Worm (Caenorhabditis elegans) whole organism, young adult: ENCODE data around the gene C03B1.13.

Source experiments
- B0336.3 ChIP-seq: fragments of 200-800 bp; sonication (Bioruptor generic); IDR thresholded peaks from 2 replicates; pipeline ENCODE4 v1.3.6; 2022; ENCODE audit warnings: missing genetic modification characterization, missing compliant biosample characterization
- C06A6.2 ChIP-seq: fragments of 200-800 bp; sonication (Bioruptor generic); conservative IDR thresholded peaks from 2 replicates; pipeline ENCODE4 v1.3.6; 2022; ENCODE audit warnings: missing genetic modification characterization, missing compliant biosample characterization
- Y53F4B.3 ChIP-seq: fragments of 200-800 bp; sonication (Bioruptor generic); IDR thresholded peaks from 2 replicates; pipeline ENCODE4 v1.3.6; 2022; ENCODE audit warnings: missing genetic modification reagents, missing genetic modification characterization, missing compliant biosample characterization
- Y79H2A.3 ChIP-seq: fragments of 200-800 bp; sonication (Bioruptor generic); conservative IDR thresholded peaks from 2 replicates; pipeline ENCODE4 v1.3.6; 2022; ENCODE audit warnings: missing genetic modification reagents, missing genetic modification characterization, missing compliant biosample characterization
- atf-7 ChIP-seq: sonication (generic microtip); optimal IDR thresholded peaks from 2 replicates; lab custom pipeline; 2017; ENCODE audit warnings: mild to moderate bottlenecking, missing genetic modification characterization, missing compliant biosample characterization
- attf-3 ChIP-seq: fragments of 200-800 bp; sonication (Bioruptor generic); conservative IDR thresholded peaks from 2 replicates; pipeline ENCODE4 v1.3.6; 2022; ENCODE audit warnings: missing genetic modification reagents, missing genetic modification characterization, missing compliant biosample characterization
- attf-5 ChIP-seq: fragments of 200-800 bp; sonication (Bioruptor generic); optimal IDR thresholded peaks from 2 replicates; lab custom pipeline; 2018; ENCODE audit warnings: mild to moderate bottlenecking, missing genetic modification characterization, missing compliant biosample characterization
- bed-1 ChIP-seq: fragments of 200-800 bp; sonication (Bioruptor generic); IDR thresholded peaks from 2 replicates; pipeline ENCODE4 v1.3.6; 2022; ENCODE audit warnings: missing genetic modification reagents, missing genetic modification characterization, missing compliant biosample characterization
- bed-2 ChIP-seq: fragments of 200-800 bp; sonication (Bioruptor generic); IDR thresholded peaks from 2 replicates; pipeline ENCODE4 v1.3.6; 2022; ENCODE audit warnings: missing genetic modification reagents, missing genetic modification characterization, missing compliant biosample characterization
- ceh-100 ChIP-seq: fragments of 200-800 bp; sonication (Bioruptor generic); IDR thresholded peaks from 2 replicates; pipeline ENCODE4 v1.3.6; 2022; ENCODE audit warnings: missing genetic modification reagents, missing genetic modification characterization, missing compliant biosample characterization
- ceh-27 ChIP-seq: fragments of 200-800 bp; sonication (Bioruptor generic); optimal IDR thresholded peaks from 2 replicates; lab custom pipeline; 2018; ENCODE audit warnings: mild to moderate bottlenecking, missing genetic modification characterization, moderate library complexity, missing compliant biosample characterization
- ceh-79 ChIP-seq: sonication (generic microtip); optimal IDR thresholded peaks from 2 replicates; lab custom pipeline; 2017; ENCODE audit warnings: mild to moderate bottlenecking, missing genetic modification characterization, missing compliant biosample characterization
- ceh-91 ChIP-seq: fragments of 200-800 bp; sonication (Bioruptor generic); IDR thresholded peaks from 2 replicates; pipeline ENCODE4 v1.3.6; 2022; ENCODE audit warnings: missing genetic modification reagents, missing genetic modification characterization, missing compliant biosample characterization
- dpff-1 ChIP-seq: sonication (generic microtip); optimal IDR thresholded peaks from 2 replicates; lab custom pipeline; 2017; ENCODE audit warnings: mild to moderate bottlenecking, missing genetic modification characterization, missing compliant biosample characterization
- dpl-1 ChIP-seq: fragments of 150-350 bp; optimal IDR thresholded peaks from 2 replicates; lab custom pipeline; 2014; ENCODE audit warnings: missing biosample characterization, missing genetic modification reagents, missing genetic modification characterization
- egrh-3 ChIP-seq: fragments of 200-800 bp; sonication (Bioruptor generic); IDR thresholded peaks from 2 replicates; pipeline ENCODE4 v1.3.6; 2022; ENCODE audit warnings: missing genetic modification reagents, missing genetic modification characterization, missing compliant biosample characterization
- ets-4 ChIP-seq: fragments of 200-800 bp; sonication (Bioruptor generic); optimal IDR thresholded peaks from 2 replicates; lab custom pipeline; 2018; ENCODE audit warnings: mild to moderate bottlenecking, missing genetic modification characterization, missing compliant biosample characterization
- gei-17 ChIP-seq: fragments of 200-800 bp; sonication (Bioruptor generic); optimal IDR thresholded peaks from 2 replicates; lab custom pipeline; 2018; ENCODE audit warnings: mild to moderate bottlenecking, missing genetic modification characterization, missing compliant biosample characterization
- lag-1 ChIP-seq: fragments of 200-800 bp; sonication (Bioruptor generic); IDR thresholded peaks from 2 replicates; pipeline ENCODE4 v1.3.6; 2022; ENCODE audit warnings: missing genetic modification reagents, missing genetic modification characterization, missing compliant biosample characterization
- let-607 ChIP-seq, 2 experiments: fragments of 200-800 bp in 1 of 2; sonication (Bioruptor generic) in 1 of 2; sonication (generic microtip) in 1 of 2; optimal IDR thresholded peaks; 2 replicates each; lab custom pipeline; 2016 to 2018; ENCODE audit warnings: mild to moderate bottlenecking in 2 of 2, missing compliant biosample characterization in 2 of 2, missing genetic modification characterization in 2 of 2, moderate library complexity in 2 of 2, missing genotype in 1 of 2
- lin-26 ChIP-seq: fragments of 200-800 bp; sonication (Bioruptor generic); IDR thresholded peaks from 2 replicates; pipeline ENCODE4 v1.3.6; 2022; ENCODE audit warnings: missing genetic modification reagents, missing genetic modification characterization, missing compliant biosample characterization
- lin-54 ChIP-seq: fragments of 200-800 bp; sonication (Bioruptor generic); optimal IDR thresholded peaks from 2 replicates; lab custom pipeline; 2018; ENCODE audit warnings: mild to moderate bottlenecking, missing genetic modification characterization, missing compliant biosample characterization
- lir-1 ChIP-seq: fragments of 200-800 bp; sonication (Bioruptor generic); conservative IDR thresholded peaks from 2 replicates; pipeline ENCODE4 v1.3.6; 2022; ENCODE audit warnings: missing genetic modification reagents, missing genetic modification characterization, missing compliant biosample characterization
- mes-4 ChIP-seq: sonication (generic microtip); optimal IDR thresholded peaks from 2 replicates; lab custom pipeline; 2016; ENCODE audit warnings: missing genotype, missing genetic modification characterization, missing compliant biosample characterization
- nfyb-1 ChIP-seq: fragments of 200-800 bp; sonication (Bioruptor generic); IDR thresholded peaks from 2 replicates; pipeline ENCODE4 v1.3.6; 2022; ENCODE audit warnings: missing genetic modification reagents, missing genetic modification characterization, missing compliant biosample characterization
- nhr-80 ChIP-seq: sonication (generic microtip); optimal IDR thresholded peaks from 2 replicates; lab custom pipeline; 2016; ENCODE audit warnings: missing genetic modification characterization, missing compliant biosample characterization
- nhr-90 ChIP-seq: sonication (generic microtip); optimal IDR thresholded peaks from 2 replicates; lab custom pipeline; 2016; ENCODE audit warnings: missing genotype, mild to moderate bottlenecking, missing genetic modification characterization, missing compliant biosample characterization
- pha-4 ChIP-seq: fragments of 150-350 bp; sonication (generic microtip); optimal IDR thresholded peaks from 2 replicates; lab custom pipeline; 2014; ENCODE audit warnings: missing biosample characterization, missing genetic modification reagents, missing genetic modification characterization
- repo-1 ChIP-seq: sonication (generic microtip); optimal IDR thresholded peaks from 2 replicates; lab custom pipeline; 2017; ENCODE audit warnings: mild to moderate bottlenecking, missing genetic modification characterization, missing compliant biosample characterization
- rpc-1 ChIP-seq, 2 experiments: fragments of 150-350 bp in 1 of 2; sonication (generic microtip) in 1 of 2; optimal IDR thresholded peaks; 2 replicates each; lab custom pipeline; 2014 to 2018; ENCODE audit warnings: missing biosample characterization in 1 of 2, missing genetic modification characterization in 1 of 2, missing genetic modification reagents in 1 of 2, missing genotype in 1 of 2
- somi-1 ChIP-seq: fragments of 200-800 bp; sonication (Bioruptor generic); optimal IDR thresholded peaks from 2 replicates; lab custom pipeline; 2018; ENCODE audit warnings: mild to moderate bottlenecking, missing genetic modification characterization, missing compliant biosample characterization
- unc-130 ChIP-seq: sonication (generic microtip); optimal IDR thresholded peaks from 2 replicates; lab custom pipeline; 2016; ENCODE audit warnings: missing genetic modification reagents, missing genetic modification characterization, missing compliant biosample characterization
- zfh-2 ChIP-seq: fragments of 200-800 bp; sonication (Bioruptor generic); conservative IDR thresholded peaks from 2 replicates; pipeline ENCODE4 v1.3.6; 2022; ENCODE audit warnings: missing genetic modification reagents, missing genetic modification characterization, missing compliant biosample characterization
- zim-3 ChIP-seq: sonication (generic microtip); optimal IDR thresholded peaks from 2 replicates; lab custom pipeline; 2017; ENCODE audit warnings: mild to moderate bottlenecking, missing genetic modification characterization, moderate library complexity, missing compliant biosample characterization
- ztf-18 ChIP-seq: sonication (generic microtip); optimal IDR thresholded peaks from 2 replicates; lab custom pipeline; 2016; ENCODE audit warnings: missing genotype, mild to moderate bottlenecking, missing genetic modification characterization, missing compliant biosample characterization
- ztf-22 ChIP-seq: fragments of 200-800 bp; sonication (Bioruptor generic); optimal IDR thresholded peaks from 2 replicates; lab custom pipeline; 2018; ENCODE audit warnings: mild to moderate bottlenecking, missing genetic modification characterization, moderate library complexity, missing compliant biosample characterization
- ztf-3 ChIP-seq: fragments of 200-800 bp; sonication (Bioruptor generic); optimal IDR thresholded peaks from 2 replicates; lab custom pipeline; 2018; ENCODE audit warnings: mild to moderate bottlenecking, missing genetic modification characterization, missing compliant biosample characterization

C03B1.13 gene

DNA sequence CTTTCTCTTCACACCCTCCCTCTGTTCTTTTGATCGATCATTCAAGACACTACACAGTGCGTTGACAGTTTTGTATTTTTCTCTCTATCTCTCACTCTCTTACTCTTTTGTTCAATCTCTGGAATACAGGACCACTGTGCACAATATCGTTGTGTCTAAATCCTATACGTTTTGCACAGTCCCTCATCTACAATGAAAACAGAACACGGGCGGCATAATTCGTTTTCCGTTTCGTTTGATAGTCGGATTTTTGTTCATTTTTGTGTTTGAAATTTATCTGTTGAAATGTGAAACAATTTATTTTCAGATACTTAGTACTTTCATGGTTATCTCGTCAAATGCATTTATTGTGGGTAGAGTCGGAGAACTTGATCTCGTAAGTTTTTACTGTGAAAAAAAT lies 3.7 kb upstream of the C03B1.13 start, which contains the start of gene C03B1.7:
Gene C03B1.7 (plus strand): TSS at position 301 of the 400 bp plus-strand sequence.
- TF ChIP-seq mes-4 (no peak), lin-54 (GFP tag; lab: Kevin White, UChicago) (no peak)

DNA sequence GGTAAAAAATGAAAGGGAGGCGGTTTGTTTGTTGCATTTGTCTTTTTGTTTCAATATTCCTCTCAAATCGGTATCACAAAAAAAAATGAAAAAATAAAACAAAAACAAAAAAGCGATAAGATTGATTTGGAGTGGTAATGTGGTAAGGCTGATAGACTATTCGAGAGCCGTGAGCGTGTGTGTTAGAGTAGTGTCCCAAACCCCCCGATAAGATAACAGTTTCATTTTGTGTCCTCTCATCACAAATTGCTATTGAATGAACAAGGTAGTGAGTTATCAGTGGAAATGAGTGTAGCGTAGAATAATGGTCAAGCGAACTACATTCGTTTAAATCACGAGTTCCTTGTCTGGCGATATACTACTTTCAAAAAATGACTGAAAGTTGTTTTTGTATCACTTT lies 595 bp upstream of the C03B1.13 start:
- TF ChIP-seq ceh-91 (GFP tag; lab: Robert Waterston, UW) (no peak), pha-4 (tag; lab: Kevin White, UChicago) (peak; percentile 2), unc-130 (no peak), attf-3 (GFP tag; lab: Robert Waterston, UW) (no peak), lag-1 (GFP tag; lab: Robert Waterston, UW) (no peak), ztf-22 (peak; percentile 38), nfyb-1 (GFP tag; lab: Robert Waterston, UW) (peak; percentile 42; the same call in 1 of the 2 replicates), ceh-100 (GFP tag; lab: Robert Waterston, UW) (no peak), atf-7 (peak; percentile 3), C06A6.2 (GFP tag; lab: Robert Waterston, UW) (no peak), nhr-90 (tag; lab: Kevin White, UChicago) (peak; percentile 16), gei-17 (GFP tag; lab: Kevin White, UChicago) (no peak), ztf-18 (tag; lab: Kevin White, UChicago) (no peak), dpff-1 (tag; lab: Kevin White, UChicago) (no peak), rpc-1 (optimal IDR thresholded peaks at IDR 0.05; lab: Kevin White, UChicago) (no peak), rpc-1 (tag; optimal IDR thresholded peaks at IDR 0.05; lab: Kevin White, UChicago) (no peak), let-607 (tag; optimal IDR thresholded peaks at IDR 0.05; lab: Kevin White, UChicago) (peak in 1 of 2 experiments; percentile 9), bed-2 (GFP tag; lab: Robert Waterston, UW) (no peak), nhr-80 (tag; lab: Kevin White, UChicago) (peak; percentile 93)
- TF ChIP-seq, all 124 proteins: peak for 7

DNA sequence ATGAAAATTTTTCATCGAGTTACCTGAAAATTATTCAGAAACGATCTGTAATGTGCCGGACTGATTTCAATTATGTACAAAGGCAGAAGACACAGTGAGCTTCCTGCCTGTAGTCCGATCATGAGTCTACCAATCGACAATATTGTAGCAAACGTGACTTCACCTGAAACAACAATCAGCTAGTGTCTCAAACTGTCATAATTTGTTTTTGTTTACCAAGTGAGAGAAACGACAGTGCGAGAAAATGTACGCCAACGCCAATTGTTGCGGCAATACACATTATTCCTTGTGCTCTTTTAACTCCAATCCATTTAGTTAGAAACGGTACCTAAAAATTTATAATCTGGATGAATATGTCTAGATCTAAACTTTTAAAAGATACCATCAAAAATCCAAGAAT lies 513 bp downstream of the C03B1.13 start:
- TF ChIP-seq bed-1 (GFP tag; lab: Robert Waterston, UW) (no peak), zim-3 (no peak), ceh-100 (GFP tag; lab: Robert Waterston, UW) (no peak), dpl-1 (no peak), lir-1 (GFP tag; lab: Robert Waterston, UW) (no peak)

DNA sequence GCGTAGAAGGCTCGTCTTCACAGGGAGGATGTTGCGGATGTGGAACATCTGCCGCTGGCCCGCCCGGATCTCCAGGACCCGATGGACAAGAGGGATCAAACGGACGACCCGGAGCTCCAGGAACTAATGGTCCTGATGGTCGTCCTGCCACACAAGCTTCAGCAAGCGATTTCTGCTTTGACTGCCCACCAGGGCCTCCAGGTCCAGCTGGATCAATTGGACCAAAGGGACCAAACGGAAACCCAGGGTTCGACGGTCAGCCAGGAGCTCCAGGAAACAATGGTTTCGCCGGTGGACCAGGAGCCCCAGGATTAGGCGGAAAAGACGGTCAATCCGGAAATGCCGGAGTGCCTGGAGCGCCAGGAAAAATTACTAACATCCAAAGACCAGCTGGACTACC lies 3.2 kb downstream of the C03B1.13 start:
- TF ChIP-seq repo-1 (tag; lab: Kevin White, UChicago), result no peak
- TF ChIP-seq Y53F4B.3 (GFP tag; lab: Robert Waterston, UW), result no peak
- TF ChIP-seq egrh-3 (GFP tag; lab: Robert Waterston, UW), result peak; percentile 58; the same call in 1 of the 2 replicates
- TF ChIP-seq lin-54 (GFP tag; lab: Kevin White, UChicago), result no peak
- TF ChIP-seq dpl-1, result no peak
- peak; percentile 16 for TF ChIP-seq ceh-79 (tag; lab: Kevin White, UChicago)
- no peak for TF ChIP-seq somi-1 (GFP tag; lab: Kevin White, UChicago)
- TF ChIP-seq pha-4 (tag; lab: Kevin White, UChicago), result no peak
- no peak for TF ChIP-seq Y79H2A.3 (GFP tag; lab: Robert Waterston, UW)
- TF ChIP-seq B0336.3, result peak; percentile 29; the same call in 1 of the 2 replicates
- no peak for TF ChIP-seq ztf-3 (GFP tag; lab: Kevin White, UChicago)
- TF ChIP-seq ets-4, result no peak
- no peak for TF ChIP-seq bed-2 (GFP tag; lab: Robert Waterston, UW)
- no peak for TF ChIP-seq ceh-100 (GFP tag; lab: Robert Waterston, UW)
- no peak for TF ChIP-seq attf-5 (GFP tag; lab: Kevin White, UChicago)
- peak; percentile 78 for TF ChIP-seq zfh-2
- 0 out of 2 replicates have a peak, but pooled peaks have one; percentile 20 for TF ChIP-seq lin-26
- TF ChIP-seq ceh-27 (GFP tag; lab: Kevin White, UChicago), result no peak
